Worm (Caenorhabditis elegans) whole organism, midembryonic: ENCODE measurements around the gene scl-9.
A peak's percentile ranks its signal among the peaks of the same experiment; 100 is the strongest.

Experiments
- T22C8.4 ChIP-seq: fragments of 200-800 bp; sonication (Bioruptor generic); IDR thresholded peaks from 2 replicates; pipeline ENCODE4 v1.3.6; 2022; ENCODE audit warnings: missing genetic modification characterization, missing compliant biosample characterization
- cog-1 ChIP-seq: sonication (generic microtip); optimal IDR thresholded peaks from 2 replicates; lab custom pipeline; 2016; ENCODE audit warnings: missing genetic modification characterization, missing compliant biosample characterization
- flt-1 ChIP-seq: fragments of 200-800 bp; sonication (Bioruptor generic); IDR thresholded peaks from 2 replicates; pipeline ENCODE4 v1.3.6; 2022; ENCODE audit warnings: missing genetic modification characterization, missing compliant biosample characterization
- klf-2 ChIP-seq: fragments of 200-800 bp; sonication (Bioruptor generic); conservative IDR thresholded peaks from 2 replicates; pipeline ENCODE4 v1.3.6; 2022; ENCODE audit warnings: missing genetic modification reagents, missing genetic modification characterization, missing compliant biosample characterization
- med-1 ChIP-seq: sonication (generic microtip); optimal IDR thresholded peaks from 2 replicates; lab custom pipeline; 2017; ENCODE audit warnings: missing genetic modification characterization, mild to moderate bottlenecking, missing compliant biosample characterization, antibody characterized with exemption, missing genetic modification reagents; ENCODE audit not compliant: insufficient read depth
- ref-1 ChIP-seq: fragments of 200-800 bp; sonication (Bioruptor generic); conservative IDR thresholded peaks from 2 replicates; pipeline ENCODE4 v1.3.6; 2022; ENCODE audit warnings: missing genetic modification reagents, missing genetic modification characterization, missing compliant biosample characterization
- tab-1 ChIP-seq: fragments of 200-800 bp; sonication (Bioruptor generic); IDR thresholded peaks from 2 replicates; pipeline ENCODE4 v1.3.6; 2022; ENCODE audit warnings: missing genetic modification characterization, missing compliant biosample characterization
- ztf-23 ChIP-seq: fragments of 200-800 bp; sonication (Bioruptor generic); IDR thresholded peaks from 2 replicates; pipeline ENCODE4 v1.3.6; 2022; ENCODE audit warnings: missing genetic modification reagents, missing genetic modification characterization, missing compliant biosample characterization
- ztf-29 ChIP-seq: fragments of 200-800 bp; sonication (Bioruptor generic); IDR thresholded peaks from 2 replicates; pipeline ENCODE4 v1.3.6; 2022; ENCODE audit warnings: missing genetic modification reagents, missing genetic modification characterization, missing compliant biosample characterization

scl-9 gene

ce11 chrIV:13086705-13087104, 39.8 kb downstream of the scl-9 start, which contains the start of gene spin-2:
spin-2 (plus strand) TSS chrIV:13087005.
- TF ChIP-seq ref-1 (GFP tag; lab: Robert Waterston, UW) (no peak), med-1 (GFP tag; lab: Kevin White, UChicago) (no peak), T22C8.4 (no peak)

ce11 chrIV:13089671-13090242, 42.8 kb downstream of the scl-9 start:
- TF ChIP-seq cog-1 (tag; lab: Kevin White, UChicago) (no peak), T22C8.4 (no peak), tab-1 (GFP tag; lab: Robert Waterston, UW) (0 out of 2 replicates have a peak, but pooled peaks have one; percentile 47)

- TF ChIP-seq ztf-23 (GFP tag; lab: Robert Waterston, UW): no peak
- TF ChIP-seq cog-1 (tag; lab: Kevin White, UChicago): no peak
- TF ChIP-seq med-1 (GFP tag; lab: Kevin White, UChicago): no peak
- no peak for TF ChIP-seq ztf-29 (GFP tag; lab: Robert Waterston, UW)
- no peak for TF ChIP-seq klf-2
- TF ChIP-seq ref-1 (GFP tag; lab: Robert Waterston, UW): no peak
- no peak for TF ChIP-seq tab-1 (GFP tag; lab: Robert Waterston, UW)
- TF ChIP-seq T22C8.4: no peak
- TF ChIP-seq flt-1 (GFP tag; lab: Robert Waterston, UW): no peak
These were observed 44.0 kb downstream of the scl-9 start, which contains the start of gene col-132 for ce11 chrIV:13090967-13091366. col-132 (minus strand) TSS chrIV:13091067.

ce11 chrIV:13093677-13094076, 46.7 kb downstream of the scl-9 start, which contains the start of the genes prcc-1 and C39E9.12:
prcc-1 (minus strand) TSS chrIV:13093795.
C39E9.12 (plus strand) TSS chrIV:13094007.
- no peak for TF ChIP-seq ref-1 (GFP tag; lab: Robert Waterston, UW)
- no peak for TF ChIP-seq klf-2
- TF ChIP-seq T22C8.4: peak; percentile 75
- TF ChIP-seq ztf-23 (GFP tag; lab: Robert Waterston, UW): no peak
- no peak for TF ChIP-seq cog-1 (tag; lab: Kevin White, UChicago)
- no peak for TF ChIP-seq tab-1 (GFP tag; lab: Robert Waterston, UW)
- TF ChIP-seq ztf-29 (GFP tag; lab: Robert Waterston, UW): no peak
- TF ChIP-seq med-1 (GFP tag; lab: Kevin White, UChicago): no peak

ce11 chrIV:13095462-13095861, 48.5 kb downstream of the scl-9 start, which contains the start of gene rfc-3:
rfc-3 (plus strand) TSS chrIV:13095762.
- TF ChIP-seq cog-1 (tag; lab: Kevin White, UChicago): no peak
- no peak for TF ChIP-seq T22C8.4
- TF ChIP-seq tab-1 (GFP tag; lab: Robert Waterston, UW): no peak
- no peak for TF ChIP-seq klf-2
- TF ChIP-seq ztf-29 (GFP tag; lab: Robert Waterston, UW): no peak
- no peak for TF ChIP-seq med-1 (GFP tag; lab: Kevin White, UChicago)
- no peak for TF ChIP-seq flt-1 (GFP tag; lab: Robert Waterston, UW)
- TF ChIP-seq ref-1 (GFP tag; lab: Robert Waterston, UW): no peak
- TF ChIP-seq ztf-23 (GFP tag; lab: Robert Waterston, UW): no peak

- no peak for TF ChIP-seq klf-2
These were observed 49.8 kb downstream of the scl-9 start for ce11 chrIV:13096778-13097177.
